Fruit fly (Drosophila melanogaster) whole organism, embryonic: ENCODE results near the gene CG17768.

Source experiments
- Antp ChIP-seq: fragments of 200-800 bp; sonication (Bioruptor generic); optimal IDR thresholded peaks from 3 replicates; lab custom pipeline; 2016; ENCODE audit warnings: missing biosample characterization, missing genetic modification characterization
- Atf6 ChIP-seq: fragments of 200-800 bp; sonication (Bioruptor generic); IDR thresholded peaks from 2 replicates; pipeline ENCODE4 v1.3.6; 2022; ENCODE audit warnings: missing biosample characterization, missing genetic modification characterization
- CG10147 ChIP-seq: fragments of 200-800 bp; sonication (Bioruptor generic); optimal IDR thresholded peaks from 2 replicates; lab custom pipeline; 2019; ENCODE audit warnings: missing biosample characterization, mild to moderate bottlenecking, missing genetic modification characterization, moderate library complexity
- CG10209 ChIP-seq: fragments of 200-800 bp; sonication (Bioruptor generic); optimal IDR thresholded peaks from 3 replicates; lab custom pipeline; 2017; ENCODE audit warnings: missing biosample characterization, mild to moderate bottlenecking, missing genetic modification characterization, missing genetic modification reagents
- CG10267 ChIP-seq: fragments of 200-800 bp; sonication (Bioruptor generic); optimal IDR thresholded peaks from 2 replicates; lab custom pipeline; 2018; ENCODE audit warnings: missing biosample characterization, mild to moderate bottlenecking, missing genetic modification characterization, moderate library complexity
- CG10321 ChIP-seq: fragments of 200-800 bp; sonication (Bioruptor generic); IDR thresholded peaks from 2 replicates; pipeline ENCODE4 v1.3.6; 2022; ENCODE audit warnings: missing biosample characterization, missing genetic modification characterization
- CG1603 ChIP-seq: fragments of 200-800 bp; sonication (Bioruptor generic); optimal IDR thresholded peaks from 2 replicates; lab custom pipeline; 2019; ENCODE audit warnings: missing biosample characterization, mild to moderate bottlenecking, missing genetic modification characterization, moderate library complexity
- CG1647 ChIP-seq: fragments of 200-800 bp; sonication (Bioruptor generic); optimal IDR thresholded peaks from 3 replicates; lab custom pipeline; 2016; ENCODE audit warnings: missing biosample characterization, missing genetic modification characterization
- CG17361 ChIP-seq: fragments of 200-800 bp; sonication (Bioruptor generic); IDR thresholded peaks from 3 replicates; pipeline ENCODE4 v1.3.6; 2022; ENCODE audit warnings: missing biosample characterization, missing genetic modification characterization
- CG17829 ChIP-seq: fragments of 200-800 bp; optimal IDR thresholded peaks from 2 replicates; lab custom pipeline; 2019; ENCODE audit warnings: missing biosample characterization, mild to moderate bottlenecking, missing genetic modification characterization, moderate library complexity
- CG17912 ChIP-seq: fragments of 200-800 bp; sonication (Bioruptor generic); optimal IDR thresholded peaks from 2 replicates; lab custom pipeline; 2018; ENCODE audit warnings: missing biosample characterization, mild to moderate bottlenecking, missing genetic modification characterization
- CG2116 ChIP-seq: fragments of 200-800 bp; sonication (Bioruptor generic); optimal IDR thresholded peaks from 3 replicates; lab custom pipeline; 2018; ENCODE audit warnings: missing biosample characterization, mild to moderate bottlenecking, missing genetic modification characterization
- CG2202 ChIP-seq: fragments of 200-800 bp; sonication (Bioruptor generic); optimal IDR thresholded peaks from 2 replicates; lab custom pipeline; 2018; ENCODE audit warnings: missing biosample characterization, mild to moderate bottlenecking, missing genetic modification characterization
- CG2875 ChIP-seq: fragments of 200-800 bp; sonication (Bioruptor generic); optimal IDR thresholded peaks from 2 replicates; lab custom pipeline; 2017; ENCODE audit warnings: missing biosample characterization, mild to moderate bottlenecking, missing genetic modification characterization, missing genetic modification reagents
- CG31441 ChIP-seq: fragments of 200-800 bp; sonication (Bioruptor generic); IDR thresholded peaks from 2 replicates; pipeline ENCODE4 v1.3.6; 2022; ENCODE audit warnings: missing biosample characterization, missing genetic modification characterization
- CG33213 ChIP-seq: fragments of 200-800 bp; sonication (Bioruptor generic); optimal IDR thresholded peaks from 3 replicates; lab custom pipeline; 2016; ENCODE audit warnings: missing biosample characterization, missing genetic modification characterization
- CG3407 ChIP-seq: fragments of 200-800 bp; sonication (Bioruptor generic); optimal IDR thresholded peaks from 2 replicates; lab custom pipeline; 2018; ENCODE audit warnings: missing biosample characterization, mild to moderate bottlenecking, missing genetic modification characterization
- CG3838 ChIP-seq: fragments of 200-800 bp; sonication (Bioruptor generic); optimal IDR thresholded peaks from 3 replicates; lab custom pipeline; 2016; ENCODE audit warnings: missing biosample characterization, missing genetic modification characterization
- CG3847 ChIP-seq: fragments of 200-800 bp; sonication (Bioruptor generic); IDR thresholded peaks from 2 replicates; pipeline ENCODE4 v1.3.6; 2022; ENCODE audit warnings: missing biosample characterization, missing genetic modification characterization
- CG5953 ChIP-seq: fragments of 200-800 bp; sonication (Bioruptor generic); IDR thresholded peaks from 2 replicates; pipeline ENCODE4 v1.3.6; 2022; ENCODE audit warnings: missing biosample characterization, missing genetic modification characterization
- CG6254 ChIP-seq: fragments of 200-800 bp; sonication (Bioruptor generic); optimal IDR thresholded peaks from 3 replicates; lab custom pipeline; 2017; ENCODE audit warnings: mild to moderate bottlenecking, missing biosample characterization, missing genetic modification reagents, missing genetic modification characterization
- CG6683 ChIP-seq: fragments of 200-800 bp; sonication (Bioruptor generic); optimal IDR thresholded peaks from 2 replicates; lab custom pipeline; 2017; ENCODE audit warnings: missing biosample characterization, mild to moderate bottlenecking, missing genetic modification characterization, missing genetic modification reagents
- CG8388 ChIP-seq: fragments of 200-800 bp; sonication (Bioruptor generic); optimal IDR thresholded peaks from 2 replicates; lab custom pipeline; 2019; ENCODE audit warnings: missing biosample characterization, mild to moderate bottlenecking, missing genetic modification characterization, moderate library complexity
- Gug ChIP-seq: fragments of 200-800 bp; sonication (Bioruptor generic); IDR thresholded peaks from 4 replicates; pipeline ENCODE4 v1.3.6; 2022; ENCODE audit warnings: missing biosample characterization, missing genetic modification characterization
- H15 ChIP-seq: fragments of 200-800 bp; sonication (Bioruptor generic); IDR thresholded peaks from 3 replicates; pipeline ENCODE4 v1.3.6; 2022; ENCODE audit warnings: missing biosample characterization, missing genetic modification characterization
- H2.0 ChIP-seq: fragments of 200-800 bp; sonication (Bioruptor generic); IDR thresholded peaks from 2 replicates; pipeline ENCODE4 v1.3.6; 2022; ENCODE audit warnings: missing biosample characterization, missing genetic modification characterization
- Hr39 ChIP-seq: fragments of >200 bp; optimal IDR thresholded peaks from 2 replicates; lab custom pipeline; 2017
- Hr78 ChIP-seq, 2 experiments: fragments of 200-800 bp in 1 of 2; fragments of >200 bp in 1 of 2; sonication (Bioruptor generic) in 1 of 2; optimal IDR thresholded peaks; 2 replicates each; lab custom pipeline; 2017 to 2019; ENCODE audit warnings: missing biosample characterization in 2 of 2, missing genetic modification characterization in 2 of 2, mild to moderate bottlenecking in 1 of 2, moderate library complexity in 1 of 2
- Lhr ChIP-seq: fragments of 200-800 bp; sonication (Bioruptor generic); optimal IDR thresholded peaks from 3 replicates; lab custom pipeline; 2017; ENCODE audit warnings: mild to moderate bottlenecking, missing biosample characterization, missing genetic modification reagents, missing genetic modification characterization
- Med ChIP-seq: fragments of 200-800 bp; sonication (Bioruptor generic); peaks from one replicate; lab custom pipeline; 2016; ENCODE audit warnings: missing biosample characterization, missing genetic modification characterization, mild to moderate bottlenecking, inconsistent platforms, moderate library complexity
- Oaz ChIP-seq: fragments of 200-800 bp; sonication (Bioruptor generic); IDR thresholded peaks from 2 replicates; pipeline ENCODE4 v1.3.6; 2022; ENCODE audit warnings: missing biosample characterization, missing genetic modification characterization
- Optix ChIP-seq: fragments of 200-800 bp; sonication (Bioruptor generic); IDR thresholded peaks from 3 replicates; pipeline ENCODE4 v1.3.6; 2022; ENCODE audit warnings: missing biosample characterization, missing genetic modification characterization
- PHDP ChIP-seq: fragments of 200-800 bp; sonication (Bioruptor generic); optimal IDR thresholded peaks from 3 replicates; lab custom pipeline; 2018; ENCODE audit warnings: missing biosample characterization, mild to moderate bottlenecking, missing genetic modification characterization, moderate library complexity
- al ChIP-seq: fragments of 200-800 bp; sonication (Bioruptor generic); IDR thresholded peaks from 2 replicates; pipeline ENCODE4 v1.3.6; 2022; ENCODE audit warnings: missing biosample characterization, missing genetic modification characterization
- ash1 ChIP-seq: fragments of 200-800 bp; sonication (Bioruptor generic); optimal IDR thresholded peaks from 2 replicates; lab custom pipeline; 2018; ENCODE audit warnings: missing biosample characterization, mild to moderate bottlenecking, missing genetic modification characterization
- bowl ChIP-seq: fragments of 200-800 bp; sonication (Bioruptor generic); IDR thresholded peaks from 2 replicates; pipeline ENCODE4 v1.3.6; 2022; ENCODE audit warnings: missing biosample characterization, missing genetic modification characterization
- crol ChIP-seq: fragments of 200-800 bp; sonication (Bioruptor generic); IDR thresholded peaks from 2 replicates; pipeline ENCODE4 v1.3.6; 2022; ENCODE audit warnings: missing biosample characterization, missing genetic modification characterization
- fd96Cb ChIP-seq: fragments of 200-800 bp; sonication (Bioruptor generic); optimal IDR thresholded peaks from 2 replicates; lab custom pipeline; 2018; ENCODE audit warnings: missing biosample characterization, mild to moderate bottlenecking, missing genetic modification characterization, moderate library complexity
- gem ChIP-seq: fragments of 200-800 bp; sonication (Bioruptor generic); optimal IDR thresholded peaks from 2 replicates; lab custom pipeline; 2019; ENCODE audit warnings: missing biosample characterization, mild to moderate bottlenecking, missing genetic modification characterization, moderate library complexity
- gsb ChIP-seq: fragments of 200-800 bp; sonication (Bioruptor generic); IDR thresholded peaks from 2 replicates; pipeline ENCODE4 v1.3.6; 2022; ENCODE audit warnings: missing biosample characterization, missing genetic modification characterization
- pho ChIP-seq: fragments of 200-800 bp; sonication (Bioruptor generic); optimal IDR thresholded peaks from 2 replicates; lab custom pipeline; 2016; ENCODE audit warnings: missing biosample characterization, missing genetic modification characterization
- pum ChIP-seq: fragments of 200-800 bp; sonication (Bioruptor generic); optimal IDR thresholded peaks from 2 replicates; lab custom pipeline; 2016; ENCODE audit warnings: missing biosample characterization, missing genetic modification characterization
- pzg ChIP-seq: fragments of 200-800 bp; sonication (Bioruptor generic); optimal IDR thresholded peaks from 3 replicates; lab custom pipeline; 2018; ENCODE audit warnings: missing biosample characterization, mild to moderate bottlenecking, missing genetic modification characterization, moderate library complexity
- sens-2 ChIP-seq: fragments of 200-800 bp; sonication (Bioruptor generic); IDR thresholded peaks from 2 replicates; pipeline ENCODE4 v1.3.6; 2022; ENCODE audit warnings: missing biosample characterization, missing genetic modification characterization
- so ChIP-seq: fragments of 200-800 bp; sonication (Bioruptor generic); IDR thresholded peaks from 3 replicates; pipeline ENCODE4 v1.3.6; 2022; ENCODE audit warnings: missing biosample characterization, missing genetic modification characterization
- sr ChIP-seq: fragments of 200-800 bp; sonication (Bioruptor generic); IDR thresholded peaks from 3 replicates; pipeline ENCODE4 v1.3.6; 2022; ENCODE audit warnings: missing biosample characterization, missing genetic modification characterization
- tap ChIP-seq: fragments of 200-800 bp; optimal IDR thresholded peaks from 3 replicates; lab custom pipeline; 2019; ENCODE audit warnings: missing biosample characterization, mild to moderate bottlenecking, missing genetic modification characterization, moderate library complexity
- trh ChIP-seq: fragments of 200-800 bp; sonication (Bioruptor generic); optimal IDR thresholded peaks from 2 replicates; lab custom pipeline; 2016; ENCODE audit warnings: missing biosample characterization, missing genetic modification characterization
- vvl ChIP-seq: fragments of 200-800 bp; sonication (Bioruptor generic); IDR thresholded peaks from 2 replicates; pipeline ENCODE4 v1.3.6; 2022; ENCODE audit warnings: missing biosample characterization, missing genetic modification characterization
- zfh2 ChIP-seq: fragments of 200-800 bp; sonication (Bioruptor generic); optimal IDR thresholded peaks from 2 replicates; lab custom pipeline; 2016; ENCODE audit warnings: missing biosample characterization, missing genetic modification characterization

CG17768 gene

dm6 chr2L:10386208-10386805 is 18.7 kb downstream of the CG17768 start, which contains the start of the genes Cdk1 and mRpS7 (continued):
- peak; percentile 45 for TF ChIP-seq Oaz (GFP tag; lab: Robert Waterston, UW)
- peak; percentile 51; the same call in 1 of the 2 replicates for TF ChIP-seq CG3847 (GFP tag; lab: Robert Waterston, UW)
- TF ChIP-seq CG10209 (GFP tag; lab: Kevin White, UChicago) = peak; percentile 68
- peak; percentile 63 for TF ChIP-seq pho (GFP tag; lab: Kevin White, UChicago)
- peak; percentile 38 for TF ChIP-seq CG6254 (GFP tag; lab: Kevin White, UChicago)
- TF ChIP-seq CG33213 (GFP tag; lab: Kevin White, UChicago) = no peak
- TF ChIP-seq Hr39 (lab: Kevin White, UChicago) = no peak
- TF ChIP-seq Optix (GFP tag; lab: Robert Waterston, UW) = no peak
- peak; percentile 44 for TF ChIP-seq CG3407
- peak; percentile 92 for TF ChIP-seq CG17361 (GFP tag; lab: Robert Waterston, UW)
- TF ChIP-seq sr (GFP tag; lab: Robert Waterston, UW) = no peak
- TF ChIP-seq Antp (GFP tag; lab: Kevin White, UChicago) = peak; percentile 43
- peak; percentile 76 for TF ChIP-seq H2.0 (GFP tag; lab: Robert Waterston, UW)
- peak; percentile 70 for TF ChIP-seq CG17829 (tag; lab: Kevin White, UChicago)
- TF ChIP-seq zfh2 (GFP tag; lab: Kevin White, UChicago) = peak; percentile 52
- no peak for TF ChIP-seq CG1647 (GFP tag; lab: Kevin White, UChicago)
- no peak for TF ChIP-seq Hr78 (GFP tag; optimal IDR thresholded peaks at IDR 0.05; lab: Kevin White, UChicago)
- peak; percentile 60 for TF ChIP-seq trh
- TF ChIP-seq gem (tag; lab: Kevin White, UChicago) = peak; percentile 90
- peak; percentile 81 for TF ChIP-seq PHDP (tag; lab: Kevin White, UChicago)
- peak; percentile 63 for TF ChIP-seq CG3838 (GFP tag; lab: Kevin White, UChicago)
- peak; percentile 77 for TF ChIP-seq vvl (GFP tag; lab: Robert Waterston, UW)
- TF ChIP-seq so = 0 out of 3 replicates have a peak, but pooled peaks have one; percentile 34
- peak; percentile 61 for TF ChIP-seq tap (tag; lab: Kevin White, UChicago)
- peak; percentile 27 for TF ChIP-seq CG2875
- no peak for TF ChIP-seq CG6683 (GFP tag; lab: Kevin White, UChicago)
- TF ChIP-seq Gug (GFP tag; lab: Robert Waterston, UW) = no peak
- TF ChIP-seq pzg (GFP tag; lab: Kevin White, UChicago) = peak; percentile 47
- TF ChIP-seq CG10267 = peak; percentile 74
- peak; percentile 85 for TF ChIP-seq CG31441
- peak; percentile 86 for TF ChIP-seq Med (GFP tag; lab: Kevin White, UChicago)
- 0 out of 2 replicates have a peak, but pooled peaks have one; percentile 52 for TF ChIP-seq CG5953 (GFP tag; lab: Robert Waterston, UW)
- TF ChIP-seq H15 (GFP tag; lab: Robert Waterston, UW) = peak; percentile 47; the same call in 1 of the 3 replicates
- no peak for TF ChIP-seq bowl (GFP tag; lab: Robert Waterston, UW)
- TF ChIP-seq CG2116 (GFP tag; lab: Kevin White, UChicago) = peak; percentile 84
- TF ChIP-seq sens-2 (GFP tag; lab: Robert Waterston, UW) = 0 out of 2 replicates have a peak, but pooled peaks have one; percentile 20
- TF ChIP-seq fd96Cb = peak; percentile 77
- no peak for TF ChIP-seq CG10321 (GFP tag; lab: Robert Waterston, UW)
- TF ChIP-seq Atf6 (GFP tag; lab: Robert Waterston, UW) = peak; percentile 79
- peak; percentile 54 for TF ChIP-seq al (GFP tag; lab: Robert Waterston, UW)
- TF ChIP-seq gsb = 0 out of 2 replicates have a peak, but pooled peaks have one; percentile 32
- peak; percentile 45 for TF ChIP-seq Lhr (GFP tag; lab: Kevin White, UChicago)
- no peak for TF ChIP-seq CG2202 (tag; lab: Kevin White, UChicago)
- TF ChIP-seq pum = peak; percentile 56
- TF ChIP-seq CG1603 (tag; lab: Kevin White, UChicago) = peak; percentile 98
- TF ChIP-seq CG17912 (GFP tag; lab: Kevin White, UChicago) = no peak
- TF ChIP-seq ash1 (GFP tag; lab: Kevin White, UChicago) = no peak
- peak; percentile 66 for TF ChIP-seq CG10147
- peak; percentile 79 for TF ChIP-seq CG8388 (GFP tag; lab: Kevin White, UChicago)
- TF ChIP-seq crol = no peak
